Worm (Caenorhabditis elegans): ENCODE measurements around the gene F41H10.12.

Gene F41H10.12

ce11 chrIV:5367899-5368298 is 17.2 kb upstream of the F41H10.12 start:
- no peak for TF ChIP-seq egl-5 (tag; optimal IDR thresholded peaks at IDR 0.05)
- no peak for TF ChIP-seq ztf-11 (tag; optimal IDR thresholded peaks at IDR 0.05)
- TF ChIP-seq unc-62 (GFP tag; optimal IDR thresholded peaks at IDR 0.05) = no peak
- TF ChIP-seq lsy-12 (tag; optimal IDR thresholded peaks at IDR 0.05) = no peak
- peak; percentile 50 for TF ChIP-seq ama-1 (optimal IDR thresholded peaks at IDR 0.05)
- no peak for TF ChIP-seq tbx-2 (tag; optimal IDR thresholded peaks at IDR 0.05)
- no peak for TF ChIP-seq unc-39 (tag; optimal IDR thresholded peaks at IDR 0.05)

- TF ChIP-seq nfya-1 (tag; optimal IDR thresholded peaks at IDR 0.05; ENCODE audit: insufficient read depth) (peak; percentile 39), ceh-82 (tag; optimal IDR thresholded peaks at IDR 0.05) (no peak), nhr-23 (tag; optimal IDR thresholded peaks at IDR 0.05) (no peak), nhr-25 (tag; optimal IDR thresholded peaks at IDR 0.05) (peak; percentile 58), daf-12 (tag; optimal IDR thresholded peaks at IDR 0.05) (no peak), ceh-28 (tag; optimal IDR thresholded peaks at IDR 0.05) (peak; percentile 70), lin-39 (tag; optimal IDR thresholded peaks at IDR 0.05) (peak; percentile 31), pha-4 (tag; optimal IDR thresholded peaks at IDR 0.05) (peak; percentile 37), ZK546.5 (tag; optimal IDR thresholded peaks at IDR 0.05) (no peak), lin-15B (tag; optimal IDR thresholded peaks at IDR 0.05) (peak; percentile 70), hmg-11 (tag; optimal IDR thresholded peaks at IDR 0.05) (peak; percentile 53), ama-1 (optimal IDR thresholded peaks at IDR 0.05) (peak; percentile 60), elt-2 (tag; optimal IDR thresholded peaks at IDR 0.05) (peak; percentile 25)
Measured at ce11 chrIV:5368860-5369259, 16.3 kb upstream of the F41H10.12 start.

ce11 chrIV:5369414-5369813 is 15.7 kb upstream of the F41H10.12 start, which contains the start of gene F41H10.3:
Gene F41H10.3, plus strand, starts transcription at chrIV:5369801.
- TF ChIP-seq ceh-28 (tag; optimal IDR thresholded peaks at IDR 0.05) = no peak
- TF ChIP-seq nhr-25 (tag; optimal IDR thresholded peaks at IDR 0.05) = no peak
- TF ChIP-seq aly-2 (tag; optimal IDR thresholded peaks at IDR 0.05) = no peak
- no peak for TF ChIP-seq snpc-4 (tag; optimal IDR thresholded peaks at IDR 0.05)
- TF ChIP-seq ceh-16 (tag; optimal IDR thresholded peaks at IDR 0.05) = no peak
- no peak for TF ChIP-seq jun-1 (tag; optimal IDR thresholded peaks at IDR 0.05)

ce11 chrIV:5370914-5371313 is 14.2 kb upstream of the F41H10.12 start:
- TF ChIP-seq nhr-28 (tag; optimal IDR thresholded peaks at IDR 0.05) (no peak), mdl-1 (tag; optimal IDR thresholded peaks at IDR 0.05) (no peak), fkh-2 (tag; optimal IDR thresholded peaks at IDR 0.05) (no peak), pqm-1 (tag; optimal IDR thresholded peaks at IDR 0.05) (no peak), ZK546.5 (tag; optimal IDR thresholded peaks at IDR 0.05) (no peak), nhr-23 (tag; optimal IDR thresholded peaks at IDR 0.05) (peak; percentile 42), elt-1 (tag; optimal IDR thresholded peaks at IDR 0.05) (no peak), nfya-1 (tag; optimal IDR thresholded peaks at IDR 0.05; ENCODE audit: insufficient read depth) (peak; percentile 40)

ce11 chrIV:5374321-5374720 is 10.8 kb upstream of the F41H10.12 start:
- TF ChIP-seq pha-4 (tag; optimal IDR thresholded peaks at IDR 0.05) = no peak
- TF ChIP-seq fos-1 (tag; optimal IDR thresholded peaks at IDR 0.05) = peak; percentile 57
- peak; percentile 27 for TF ChIP-seq ceh-28 (tag; optimal IDR thresholded peaks at IDR 0.05)
- peak; percentile 13 for TF ChIP-seq nhr-77 (tag; optimal IDR thresholded peaks at IDR 0.05)
- TF ChIP-seq unc-62 (GFP tag; optimal IDR thresholded peaks at IDR 0.05) = no peak
- peak; percentile 55 for TF ChIP-seq elt-2 (tag; optimal IDR thresholded peaks at IDR 0.05)

- TF ChIP-seq lsy-12 (tag; optimal IDR thresholded peaks at IDR 0.05) (no peak), nhr-237 (tag; optimal IDR thresholded peaks at IDR 0.05) (no peak), nhr-67 (tag; optimal IDR thresholded peaks at IDR 0.05) (no peak), pqm-1 (tag; optimal IDR thresholded peaks at IDR 0.05) (no peak), lin-39 (tag; optimal IDR thresholded peaks at IDR 0.05) (no peak), ztf-11 (tag; optimal IDR thresholded peaks at IDR 0.05) (no peak), ceh-82 (tag; optimal IDR thresholded peaks at IDR 0.05) (no peak), ama-1 (optimal IDR thresholded peaks at IDR 0.05) (no peak)
Measured at ce11 chrIV:5374946-5375345, 10.2 kb upstream of the F41H10.12 start.

Measured in whole organism, L3 larva.